Worm (Caenorhabditis elegans) whole organism, dauer: Measurements from ENCODE around the gene F38B7.11.

Experiments used
- unc-62 ChIP-seq: sonication (generic microtip); optimal IDR thresholded peaks from 2 replicates; lab custom pipeline; 2017; ENCODE audit warnings: missing biosample characterization, missing genetic modification reagents, missing genetic modification characterization

Gene F38B7.11

ce11 chrV:11548914-11549406 is 2.1 kb downstream of the F38B7.11 start, which contains the start of the genes F38B7.17 and F38B7.3:
Gene F38B7.17 (minus strand): TSS chrV:11548964.
Gene F38B7.3 (plus strand): TSS chrV:11549107.
- TF ChIP-seq unc-62: no peak

DNA sequence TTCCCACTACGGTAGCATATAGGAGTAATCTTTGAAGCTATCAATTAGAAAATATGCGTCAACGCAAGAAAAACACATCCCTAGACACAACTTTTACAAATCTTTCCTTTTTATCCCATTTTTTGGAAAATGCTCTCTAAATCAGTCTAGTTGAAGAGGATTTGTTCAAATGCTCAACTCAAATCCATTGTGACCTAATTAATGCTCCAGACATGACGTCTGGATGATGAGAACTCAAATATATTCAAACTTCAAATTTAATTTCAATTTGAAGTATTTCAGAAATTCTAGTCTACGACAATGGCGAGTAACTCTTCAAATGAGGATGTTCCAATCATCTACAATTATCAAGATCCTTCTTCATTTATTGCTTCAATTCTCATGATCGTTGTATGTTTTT is 5.5 kb downstream of the F38B7.11 start, which contains the start of gene srx-85:
srx-85 (plus strand) TSS at position 301 of the 400 bp plus-strand sequence.
- no peak for TF ChIP-seq unc-62

ce11 chrV:11554260-11554659 is 7.4 kb downstream of the F38B7.11 start, which contains the start of gene duo-1:
Gene duo-1 (plus strand): TSS chrV:11554630.
- TF ChIP-seq unc-62: no peak

- no peak for TF ChIP-seq unc-62
These were observed 15.7 kb downstream of the F38B7.11 start, which contains the start of gene srx-86 for ce11 chrV:11562643-11563042. Gene srx-86 (plus strand): TSS chrV:11562943.

- no peak for TF ChIP-seq unc-62
These were observed 17.7 kb downstream of the F38B7.11 start, which contains the start of gene srx-87 for ce11 chrV:11564573-11564972. Gene srx-87 (plus strand): TSS chrV:11564873.

- no peak for TF ChIP-seq unc-62
These were observed 23.3 kb downstream of the F38B7.11 start, which contains the start of the genes nhr-101 and pms-2 for ce11 chrV:11570169-11570651. Gene nhr-101 (plus strand): TSS chrV:11570476. Gene pms-2 (minus strand): TSS chrV:11570601.

- no peak for TF ChIP-seq unc-62
These were observed 26.1 kb downstream of the F38B7.11 start, which contains the start of the genes H12C20.7 and nhr-68 for ce11 chrV:11572803-11573490. Gene H12C20.7 (minus strand): TSS chrV:11572990. Gene nhr-68 (plus strand): TSS chrV:11573440.

DNA sequence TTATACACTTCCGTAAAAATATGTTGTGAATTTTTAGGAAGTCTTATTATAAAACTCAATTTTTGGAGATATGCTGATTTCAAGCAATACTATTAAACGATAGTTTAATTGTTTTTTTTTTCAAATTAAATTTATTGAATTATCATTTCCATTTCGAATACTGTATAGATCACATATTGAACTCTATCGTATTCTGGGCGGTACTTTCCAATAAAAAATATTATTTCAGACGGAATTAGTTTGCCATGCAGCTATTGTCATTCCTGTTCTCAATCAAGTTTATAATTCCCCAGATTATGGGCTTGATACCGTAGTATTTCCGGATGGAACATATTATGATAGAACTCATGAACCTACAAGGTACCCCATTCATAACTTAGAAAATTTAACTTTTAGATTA is 27.7 kb downstream of the F38B7.11 start:
- TF ChIP-seq unc-62: no peak

ce11 chrV:11580826-11581225 is 33.9 kb downstream of the F38B7.11 start, which contains the start of gene srx-90:
Gene srx-90 (plus strand): TSS chrV:11581126.
- TF ChIP-seq unc-62: no peak

ce11 chrV:11583212-11583611 is 36.3 kb downstream of the F38B7.11 start, which contains the start of gene srx-88:
Gene srx-88 (plus strand): TSS chrV:11583512.
- no peak for TF ChIP-seq unc-62

DNA sequence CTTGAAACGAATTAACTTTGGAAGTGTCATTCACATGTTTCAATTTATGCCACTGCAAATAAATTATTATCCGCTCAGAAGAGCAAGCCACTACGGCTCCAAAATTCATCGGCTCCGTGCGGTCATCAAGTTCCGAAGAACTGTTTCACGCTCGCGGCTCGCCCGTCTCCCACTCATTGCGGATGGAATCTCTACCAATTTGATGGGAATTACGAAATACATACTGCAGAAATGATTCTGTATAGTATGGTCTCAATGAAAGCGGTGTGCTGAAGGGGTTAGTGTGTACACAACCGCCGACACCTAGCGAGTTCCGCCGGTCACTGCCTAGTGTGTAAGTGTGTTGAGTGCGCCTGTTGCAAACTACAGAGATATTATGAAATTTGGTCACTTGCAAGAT is 38.2 kb downstream of the F38B7.11 start:
- no peak for TF ChIP-seq unc-62

ce11 chrV:11589433-11589832 is 42.5 kb downstream of the F38B7.11 start, which contains the start of gene srx-82:
Gene srx-82 (plus strand): TSS chrV:11589733.
- no peak for TF ChIP-seq unc-62

DNA sequence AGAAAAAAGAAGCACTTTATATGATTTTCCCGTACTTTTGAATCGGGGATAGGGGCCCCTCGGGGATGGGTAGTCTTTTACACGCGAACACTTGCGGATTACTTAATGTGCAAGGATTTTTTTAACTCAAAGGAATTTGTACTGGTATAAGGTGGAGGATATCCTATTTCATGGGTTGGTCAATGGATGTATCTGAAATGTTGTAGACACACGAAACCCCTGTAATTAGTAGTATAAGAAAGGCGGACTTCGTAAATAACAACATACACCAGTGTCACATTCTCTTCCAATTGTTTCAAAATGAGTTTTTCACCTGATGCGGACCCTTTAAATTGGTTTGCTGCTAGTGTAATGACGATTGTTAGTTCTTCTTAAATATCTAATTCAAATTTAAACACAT is 46.5 kb downstream of the F38B7.11 start, which contains the start of gene srx-80:
srx-80 (plus strand) TSS at position 301 of the 400 bp plus-strand sequence.
- no peak for TF ChIP-seq unc-62

ce11 chrV:11593888-11594287 is 47.0 kb downstream of the F38B7.11 start:
- TF ChIP-seq unc-62: no peak
